Worm (Caenorhabditis elegans) whole organism, midembryonic: ENCODE results near the gene srx-121.

Source experiments
- T22C8.4 ChIP-seq: fragments of 200-800 bp; sonication (Bioruptor generic); IDR thresholded peaks from 2 replicates; pipeline ENCODE4 v1.3.6; 2022; ENCODE audit warnings: missing genetic modification characterization, missing compliant biosample characterization
- cog-1 ChIP-seq: sonication (generic microtip); optimal IDR thresholded peaks from 2 replicates; lab custom pipeline; 2016; ENCODE audit warnings: missing genetic modification characterization, missing compliant biosample characterization
- flt-1 ChIP-seq: fragments of 200-800 bp; sonication (Bioruptor generic); IDR thresholded peaks from 2 replicates; pipeline ENCODE4 v1.3.6; 2022; ENCODE audit warnings: missing genetic modification characterization, missing compliant biosample characterization
- klf-2 ChIP-seq: fragments of 200-800 bp; sonication (Bioruptor generic); conservative IDR thresholded peaks from 2 replicates; pipeline ENCODE4 v1.3.6; 2022; ENCODE audit warnings: missing genetic modification reagents, missing genetic modification characterization, missing compliant biosample characterization
- med-1 ChIP-seq: sonication (generic microtip); optimal IDR thresholded peaks from 2 replicates; lab custom pipeline; 2017; ENCODE audit warnings: missing genetic modification characterization, mild to moderate bottlenecking, missing compliant biosample characterization, antibody characterized with exemption, missing genetic modification reagents; ENCODE audit not compliant: insufficient read depth
- tab-1 ChIP-seq: fragments of 200-800 bp; sonication (Bioruptor generic); IDR thresholded peaks from 2 replicates; pipeline ENCODE4 v1.3.6; 2022; ENCODE audit warnings: missing genetic modification characterization, missing compliant biosample characterization
- ztf-23 ChIP-seq: fragments of 200-800 bp; sonication (Bioruptor generic); IDR thresholded peaks from 2 replicates; pipeline ENCODE4 v1.3.6; 2022; ENCODE audit warnings: missing genetic modification reagents, missing genetic modification characterization, missing compliant biosample characterization
- ztf-29 ChIP-seq: fragments of 200-800 bp; sonication (Bioruptor generic); IDR thresholded peaks from 2 replicates; pipeline ENCODE4 v1.3.6; 2022; ENCODE audit warnings: missing genetic modification reagents, missing genetic modification characterization, missing compliant biosample characterization

srx-121 gene

ce11 chrV:3332023-3332422, 40.5 kb downstream of the srx-121 start, which contains the start of gene C17B7.9:
Gene C17B7.9 (minus strand): TSS chrV:3332123.
- TF ChIP-seq T22C8.4 (GFP tag; lab: Robert Waterston, UW), result no peak
- no peak for TF ChIP-seq tab-1

- TF ChIP-seq ztf-29 (GFP tag; lab: Robert Waterston, UW) (no peak), klf-2 (GFP tag; lab: Robert Waterston, UW) (no peak), ztf-23 (GFP tag; lab: Robert Waterston, UW) (no peak), flt-1 (GFP tag; lab: Robert Waterston, UW) (no peak), cog-1 (no peak), med-1 (GFP tag; lab: Kevin White, UChicago) (no peak), tab-1 (no peak)
Observed at ce11 chrV:3324178-3324577, 48.4 kb downstream of the srx-121 start, which contains the start of gene C17B7.8. Gene C17B7.8 (minus strand): TSS chrV:3324278.
